Worm (Caenorhabditis elegans): ENCODE measurements around the gene F59E12.17.
"Not testable (repeated sequence)": the region's sequence is repeated elsewhere in the genome, so short reads cannot be mapped to it uniquely, and the experiment has no call there.

- not testable (repeated sequence) for TF ChIP-seq alr-1 (tag; optimal IDR thresholded peaks at IDR 0.05); blmp-1 (tag; optimal IDR thresholded peaks at IDR 0.05; ENCODE audit: insufficient read depth); nhr-12 (tag; optimal IDR thresholded peaks at IDR 0.05); unc-62 (GFP tag; optimal IDR thresholded peaks at IDR 0.05); lin-11 (tag; optimal IDR thresholded peaks at IDR 0.05); zag-1 (tag; optimal IDR thresholded peaks at IDR 0.05); lin-13 (GFP tag; optimal IDR thresholded peaks at IDR 0.05); ztf-11 (tag; optimal IDR thresholded peaks at IDR 0.05); nhr-25 (tag; optimal IDR thresholded peaks at IDR 0.05); nhr-10 (tag; optimal IDR thresholded peaks at IDR 0.05); nhr-23 (tag; optimal IDR thresholded peaks at IDR 0.05); ceh-16 (tag; optimal IDR thresholded peaks at IDR 0.05)
Observed at ce11 chrII:5630851-5631401, 18.3 kb downstream of the F59E12.17 start, which contains the start of the genes F59E12.6 and npl-4.1.

Measured in whole organism, L2 larva.